Fruit fly (Drosophila melanogaster) whole organism, larva: ENCODE results near the gene fh.

Experiments
- noc ChIP-seq: fragments of 200-800 bp; sonication (Bioruptor generic); optimal IDR thresholded peaks from 3 replicates; lab custom pipeline; 2019; ENCODE audit warnings: missing biosample characterization, mild to moderate bottlenecking, missing genetic modification characterization, moderate library complexity

Gene fh

dm6 chrX:9158366-9158765 is 9.5 kb upstream of the fh start, which contains the start of the genes Ost48 and Dlip1:
Ost48 (minus strand) TSS chrX:9158515.
Dlip1 (plus strand) TSS chrX:9158622.
- TF ChIP-seq noc (tag; lab: Kevin White, UChicago) = no peak

dm6 chrX:9156388-9156823 is 7.5 kb upstream of the fh start, which contains the start of gene His3.3B:
His3.3B (minus strand) TSS chrX:9156669.
- TF ChIP-seq noc (tag; lab: Kevin White, UChicago) = peak; percentile 71

dm6 chrX:9155715-9156387 is 7.0 kb upstream of the fh start:
- no peak for TF ChIP-seq noc (tag; lab: Kevin White, UChicago)

DNA sequence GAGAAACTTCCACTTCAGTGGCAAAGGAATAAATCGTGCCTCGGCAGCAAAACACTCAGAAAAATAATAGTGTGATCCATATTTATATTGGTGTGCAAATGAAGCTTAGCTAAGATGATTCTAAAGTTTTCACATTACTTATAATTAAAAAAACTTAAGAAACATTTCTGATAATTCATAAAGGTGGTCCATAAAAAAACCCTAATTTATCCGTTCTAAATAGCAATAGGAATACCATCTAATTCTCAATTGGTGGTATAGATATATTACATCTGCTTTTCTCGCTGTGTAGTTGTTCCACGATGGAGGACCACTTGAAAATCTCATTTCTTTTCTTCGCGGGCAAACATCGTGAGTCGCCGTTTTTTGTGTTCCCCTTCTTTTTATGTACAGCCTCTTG is 6.3 kb upstream of the fh start:
- TF ChIP-seq noc (tag; lab: Kevin White, UChicago) = peak; percentile 26

dm6 chrX:9152127-9152598 is 3.3 kb upstream of the fh start:
- TF ChIP-seq noc (tag; lab: Kevin White, UChicago) = peak; percentile 51

- no peak for TF ChIP-seq noc (tag; lab: Kevin White, UChicago)
Observed at dm6 chrX:9142224-9142802, 6.6 kb downstream of the fh start, which contains the start of gene CG7065. CG7065 (plus strand) TSS chrX:9142493.

DNA sequence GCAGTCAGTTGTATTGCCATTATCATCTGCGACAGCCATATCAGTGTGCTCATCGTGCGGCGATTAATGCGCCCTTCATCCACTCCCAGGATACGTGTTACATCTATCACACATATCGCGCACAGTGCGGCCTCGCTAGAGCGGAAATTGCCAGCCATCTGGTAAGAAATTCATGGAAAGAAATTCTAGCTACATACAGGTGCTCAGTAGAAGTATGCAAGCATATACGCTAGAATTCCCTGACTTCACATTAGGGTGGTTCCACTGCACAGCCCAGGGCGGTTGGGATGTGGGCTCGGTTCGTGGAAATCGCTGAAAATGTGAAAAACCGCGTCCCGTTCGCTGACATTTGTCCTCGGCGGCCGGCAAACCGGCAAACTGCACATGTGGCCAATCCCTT is 7.7 kb downstream of the fh start:
- no peak for TF ChIP-seq noc (tag; lab: Kevin White, UChicago)

DNA sequence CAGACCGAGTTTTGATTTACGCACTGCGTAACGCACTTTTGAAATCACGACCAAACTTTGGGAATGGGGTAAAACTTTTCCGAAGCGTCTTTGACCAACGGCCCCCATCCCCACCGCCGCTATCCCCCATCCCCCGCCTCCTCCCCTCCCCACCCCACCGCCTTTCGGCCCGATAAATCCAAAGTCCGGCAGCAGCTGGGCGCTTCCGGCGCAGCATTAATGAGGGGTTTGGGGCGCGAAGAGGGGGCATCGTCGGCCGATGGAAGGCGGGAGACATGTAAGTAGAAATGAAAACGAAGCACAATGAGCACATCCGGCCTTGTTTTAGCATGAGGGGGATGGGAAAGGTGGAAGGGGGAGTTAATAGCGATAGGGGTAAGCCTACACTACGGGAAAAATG is 9.7 kb downstream of the fh start:
- TF ChIP-seq noc (tag; lab: Kevin White, UChicago) = no peak

DNA sequence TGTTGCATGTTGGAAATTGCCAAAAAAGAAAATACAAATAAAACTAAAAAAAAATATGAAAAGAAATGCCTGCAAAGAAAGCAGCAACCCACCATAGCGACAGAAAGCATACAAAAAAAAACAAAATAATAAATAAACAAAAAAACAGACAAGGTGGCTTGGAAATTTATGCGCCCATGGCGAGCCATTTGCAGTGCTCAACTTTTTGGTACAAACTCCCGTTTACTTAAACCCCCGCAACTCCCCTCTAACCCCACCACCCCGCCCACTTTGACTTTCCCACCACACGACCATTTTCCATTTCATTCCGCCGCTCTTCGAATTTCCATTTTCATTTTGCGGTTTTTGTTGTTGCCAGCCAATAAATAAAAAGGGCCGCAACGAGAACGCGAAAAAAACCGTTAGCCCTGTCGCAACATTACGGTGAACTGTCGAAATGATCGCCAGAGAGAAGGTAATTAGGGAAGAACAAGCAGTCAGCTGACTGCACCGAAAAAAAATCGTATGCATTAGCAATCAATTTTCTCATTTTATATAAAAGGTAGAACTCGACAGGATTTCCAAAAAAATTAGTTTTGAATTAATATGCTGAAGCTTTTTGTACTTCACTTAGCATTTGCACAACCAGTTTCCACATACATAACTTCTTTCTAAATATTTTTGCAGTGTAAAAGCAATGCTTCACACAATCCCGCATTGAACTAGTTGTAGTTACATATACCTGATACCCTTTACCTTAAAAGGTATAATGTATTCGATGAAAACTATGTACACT is 11.9 kb downstream of the fh start:
- no peak for TF ChIP-seq noc (tag; lab: Kevin White, UChicago)

DNA sequence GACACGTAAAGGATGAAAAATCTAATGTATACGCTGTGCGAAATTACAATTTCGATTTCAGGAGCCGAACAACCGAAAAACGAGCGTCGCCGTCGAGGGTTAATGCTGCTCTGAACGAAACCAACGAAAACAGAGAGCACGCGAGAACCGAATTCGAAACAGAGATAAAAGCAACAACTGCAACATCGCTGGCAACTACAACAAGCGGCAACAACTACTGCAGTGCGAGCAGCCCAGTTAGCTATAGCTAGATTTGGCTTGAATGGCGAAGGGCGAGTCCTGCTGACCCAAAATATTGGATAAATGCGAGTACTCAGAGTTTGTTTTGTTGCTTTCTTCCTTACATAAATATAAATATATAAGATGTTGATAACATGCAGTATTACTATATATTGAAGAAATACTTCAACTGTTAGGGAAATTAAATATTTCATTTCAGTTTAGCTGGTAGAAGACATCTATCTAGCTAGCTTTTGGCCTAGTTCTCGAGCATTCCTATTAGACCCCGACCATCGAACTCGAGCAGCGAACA is 13.9 kb downstream of the fh start, which contains the start of gene fend:
Gene fend, minus strand, starts transcription at position 178 of the 532 bp plus-strand sequence.
- TF ChIP-seq noc (tag; lab: Kevin White, UChicago) = no peak

DNA sequence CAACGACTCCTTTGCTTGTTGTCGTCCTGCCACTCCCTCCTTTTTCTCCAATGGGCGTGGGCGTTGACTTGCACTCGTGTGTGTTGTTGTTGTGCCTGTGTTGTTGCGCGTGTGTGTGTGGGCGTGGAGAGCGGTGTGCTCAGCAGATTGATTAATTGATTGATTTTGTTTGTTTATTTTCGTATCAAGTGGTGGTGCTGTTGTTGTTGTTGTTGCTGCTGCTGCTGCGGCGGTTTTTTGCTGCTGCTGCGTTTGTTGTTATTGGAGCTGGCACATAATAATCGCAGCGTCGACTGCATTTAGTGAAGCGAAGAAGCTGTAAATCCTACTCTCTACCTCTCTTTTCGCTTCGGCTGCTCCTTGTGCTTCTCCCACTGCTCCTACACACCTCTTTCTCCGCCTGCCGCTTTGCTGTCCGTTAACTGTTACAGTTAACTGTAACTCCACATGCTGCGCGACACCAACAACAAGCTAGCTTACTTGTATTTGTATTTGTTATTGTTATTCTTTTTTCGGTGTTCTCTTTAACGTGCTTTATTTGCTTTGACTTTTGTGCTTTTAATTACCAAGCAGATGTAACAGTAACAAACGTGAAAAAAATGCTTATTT is 14.5 kb downstream of the fh start:
- TF ChIP-seq noc (tag; lab: Kevin White, UChicago) = no peak

- no peak for TF ChIP-seq noc (tag; lab: Kevin White, UChicago)
Observed at dm6 chrX:9133577-9134240, 15.2 kb downstream of the fh start.

dm6 chrX:9132589-9133237 is 16.2 kb downstream of the fh start:
- no peak for TF ChIP-seq noc (tag; lab: Kevin White, UChicago)

DNA sequence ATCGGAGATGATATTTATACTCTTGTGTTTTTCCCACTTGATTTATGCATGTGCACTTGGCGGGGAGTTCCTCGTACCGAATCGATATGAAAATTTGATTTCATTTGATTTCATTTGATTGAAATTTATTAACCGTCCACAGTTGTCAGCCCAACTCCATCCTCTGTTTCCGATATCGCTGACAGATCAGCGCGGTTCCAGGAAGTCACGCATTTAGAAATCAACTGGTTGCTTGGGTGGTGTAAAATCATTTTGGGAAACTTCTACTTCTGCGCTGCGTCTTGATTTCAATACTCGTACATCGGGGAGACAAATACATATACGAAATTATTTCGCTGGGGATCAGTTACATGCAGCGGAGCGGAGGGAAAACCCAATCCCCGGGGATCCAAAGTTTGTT is 17.3 kb downstream of the fh start:
- no peak for TF ChIP-seq noc (tag; lab: Kevin White, UChicago)
